Worm (Caenorhabditis elegans) whole organism, L4 larva: ENCODE measurements around the gene F27E5.3.

Experiments used
- F37D6.2 ChIP-seq: sonication (generic microtip); optimal IDR thresholded peaks from 2 replicates; lab custom pipeline; 2016; ENCODE audit warnings: mild to moderate bottlenecking, missing genetic modification characterization, missing compliant biosample characterization
- R02D3.7 ChIP-seq: fragments of 150-350 bp; sonication (generic microtip); optimal IDR thresholded peaks from 3 replicates; lab custom pipeline; 2014; ENCODE audit warnings: missing biosample characterization, missing genetic modification characterization
- T26A8.4 ChIP-seq: fragments of 200-800 bp; sonication (Bioruptor generic); IDR thresholded peaks from 2 replicates; pipeline ENCODE4 v1.3.6; 2022; ENCODE audit warnings: missing genetic modification characterization, missing compliant biosample characterization
- Y5F2A.4 ChIP-seq: fragments of 200-800 bp; sonication (Bioruptor generic); optimal IDR thresholded peaks from 2 replicates; lab custom pipeline; 2018; ENCODE audit warnings: mild to moderate bottlenecking, missing genetic modification characterization, missing compliant biosample characterization
- Y75B8A.6 ChIP-seq: fragments of 200-800 bp; sonication (Bioruptor generic); IDR thresholded peaks from 2 replicates; pipeline ENCODE4 v1.3.6; 2022; ENCODE audit warnings: missing genetic modification reagents, missing genetic modification characterization, missing compliant biosample characterization
- aha-1 ChIP-seq: fragments of 150-350 bp; peaks from one replicate; lab custom pipeline; 2014; ENCODE audit warnings: missing biosample characterization, missing genetic modification characterization
- ama-1 ChIP-seq: fragments of 150-350 bp; optimal IDR thresholded peaks from 2 replicates; lab custom pipeline; 2014; ENCODE audit warnings: inconsistent platforms, mixed read lengths
- arid-1 ChIP-seq: fragments of 200-800 bp; sonication (Bioruptor generic); conservative IDR thresholded peaks from 2 replicates; pipeline ENCODE4 v1.3.6; 2022; ENCODE audit warnings: missing genetic modification reagents, missing genetic modification characterization, missing compliant biosample characterization
- ceh-32 ChIP-seq: sonication (generic microtip); optimal IDR thresholded peaks from 2 replicates; lab custom pipeline; 2016; ENCODE audit warnings: mild to moderate bottlenecking, missing genetic modification characterization, missing compliant biosample characterization; ENCODE audit not compliant: poor library complexity
- ceh-62 ChIP-seq: sonication (generic microtip); optimal IDR thresholded peaks from 2 replicates; lab custom pipeline; 2017; ENCODE audit warnings: missing biosample characterization, missing genetic modification characterization
- ceh-82 ChIP-seq: sonication (generic microtip); optimal IDR thresholded peaks from 2 replicates; lab custom pipeline; 2017; ENCODE audit warnings: missing biosample characterization, missing genetic modification characterization
- cey-2 ChIP-seq: sonication (generic microtip); optimal IDR thresholded peaks from 3 replicates; lab custom pipeline; 2017; ENCODE audit warnings: missing genetic modification characterization, mild to moderate bottlenecking, missing compliant biosample characterization, antibody characterized with exemption, borderline replicate concordance; ENCODE audit not compliant: insufficient read depth
- daf-8 ChIP-seq: fragments of 200-800 bp; sonication (Bioruptor generic); IDR thresholded peaks from 2 replicates; pipeline ENCODE4 v1.3.6; 2022; ENCODE audit warnings: missing genetic modification characterization, missing compliant biosample characterization
- dmd-6 ChIP-seq: fragments of 200-800 bp; sonication (Bioruptor generic); IDR thresholded peaks from 2 replicates; pipeline ENCODE4 v1.3.6; 2022; ENCODE audit warnings: missing genetic modification reagents, missing genetic modification characterization, missing compliant biosample characterization
- dpl-1 ChIP-seq: fragments of 150-350 bp; optimal IDR thresholded peaks from 2 replicates; lab custom pipeline; 2014; ENCODE audit warnings: missing biosample characterization, missing genetic modification reagents, missing genetic modification characterization
- duxl-1 ChIP-seq: sonication (generic microtip); optimal IDR thresholded peaks from 2 replicates; lab custom pipeline; 2016; ENCODE audit warnings: mild to moderate bottlenecking, missing genetic modification characterization, moderate library complexity, missing compliant biosample characterization; ENCODE audit not compliant: poor library complexity
- dve-1 ChIP-seq: sonication (generic microtip); optimal IDR thresholded peaks from 2 replicates; lab custom pipeline; 2017; ENCODE audit warnings: antibody characterized with exemption, mild to moderate bottlenecking, missing genetic modification characterization, missing compliant biosample characterization; ENCODE audit not compliant: insufficient read depth
- egl-43 ChIP-seq: fragments of 200-800 bp; sonication (Bioruptor generic); IDR thresholded peaks from 2 replicates; pipeline ENCODE4 v1.3.6; 2022; ENCODE audit warnings: missing genetic modification reagents, missing genetic modification characterization, missing compliant biosample characterization
- fkh-10 ChIP-seq: fragments of 150-350 bp; optimal IDR thresholded peaks from 2 replicates; lab custom pipeline; 2014; ENCODE audit warnings: missing biosample characterization, missing genetic modification reagents, missing genetic modification characterization
- hlh-11 ChIP-seq: fragments of 200-800 bp; sonication (Bioruptor generic); optimal IDR thresholded peaks from 2 replicates; lab custom pipeline; 2018; ENCODE audit warnings: mild to moderate bottlenecking, missing genetic modification characterization, missing compliant biosample characterization
- hlh-30 ChIP-seq: sonication (generic microtip); optimal IDR thresholded peaks from 2 replicates; lab custom pipeline; 2017; ENCODE audit warnings: antibody characterized with exemption, mild to moderate bottlenecking, missing genetic modification characterization, missing compliant biosample characterization; ENCODE audit not compliant: insufficient read depth
- hmg-1.1 ChIP-seq: fragments of 200-800 bp; sonication (Bioruptor generic); IDR thresholded peaks from 2 replicates; pipeline ENCODE4 v1.3.6; 2022; ENCODE audit warnings: missing genetic modification reagents, missing genetic modification characterization, missing compliant biosample characterization
- lim-7 ChIP-seq: fragments of 200-800 bp; sonication (Bioruptor generic); IDR thresholded peaks from 2 replicates; pipeline ENCODE4 v1.3.6; 2022; ENCODE audit warnings: missing genetic modification characterization, missing compliant biosample characterization
- lin-1 ChIP-seq: fragments of 200-800 bp; sonication (Bioruptor generic); IDR thresholded peaks from 2 replicates; pipeline ENCODE4 v1.3.6; 2022; ENCODE audit warnings: missing genetic modification reagents, missing genetic modification characterization, missing compliant biosample characterization
- lin-13 ChIP-seq: fragments of 150-350 bp; optimal IDR thresholded peaks from 2 replicates; lab custom pipeline; 2014; ENCODE audit warnings: missing biosample characterization, missing genetic modification reagents, missing genetic modification characterization
- lin-38 ChIP-seq: fragments of 200-800 bp; sonication (Bioruptor generic); IDR thresholded peaks from 2 replicates; pipeline ENCODE4 v1.3.6; 2022; ENCODE audit warnings: missing genetic modification reagents, missing genetic modification characterization, missing compliant biosample characterization
- lsy-2 ChIP-seq, 2 experiments: fragments of 150-350 bp in 1 of 2; sonication (generic microtip) in 1 of 2; optimal IDR thresholded peaks; 2 replicates each; lab custom pipeline; 2014 to 2017; ENCODE audit warnings: missing biosample characterization in 2 of 2, missing genetic modification characterization in 2 of 2
- mdl-1 ChIP-seq, 2 experiments: fragments of 150-350 bp in 1 of 2; sonication (generic microtip) in 1 of 2; optimal IDR thresholded peaks; 2 replicates each; lab custom pipeline; 2014 to 2017; ENCODE audit warnings: missing biosample characterization in 2 of 2, missing genetic modification characterization in 2 of 2
- mes-2 ChIP-seq: sonication (generic microtip); optimal IDR thresholded peaks from 2 replicates; lab custom pipeline; 2016; ENCODE audit warnings: missing genotype, mild to moderate bottlenecking, missing genetic modification characterization, missing compliant biosample characterization; ENCODE audit not compliant: poor library complexity, severe bottlenecking
- nhr-10 ChIP-seq: fragments of 150-350 bp; optimal IDR thresholded peaks from 2 replicates; lab custom pipeline; 2014; ENCODE audit warnings: missing biosample characterization, missing genetic modification characterization
- nhr-237 ChIP-seq: sonication (generic microtip); optimal IDR thresholded peaks from 2 replicates; lab custom pipeline; 2017; ENCODE audit warnings: missing biosample characterization, missing genetic modification characterization
- nhr-25 ChIP-seq: sonication (generic microtip); optimal IDR thresholded peaks from 2 replicates; lab custom pipeline; 2017; ENCODE audit warnings: missing genetic modification characterization, mild to moderate bottlenecking, missing compliant biosample characterization, antibody characterized with exemption, moderate library complexity, borderline replicate concordance; ENCODE audit not compliant: insufficient read depth
- nhr-28 ChIP-seq: fragments of 150-350 bp; optimal IDR thresholded peaks from 2 replicates; lab custom pipeline; 2014; ENCODE audit warnings: missing biosample characterization, missing genetic modification characterization
- nhr-48 ChIP-seq: sonication (generic microtip); optimal IDR thresholded peaks from 2 replicates; lab custom pipeline; 2016; ENCODE audit warnings: mild to moderate bottlenecking, missing genetic modification characterization, missing compliant biosample characterization
- nhr-6 ChIP-seq: fragments of 150-350 bp; optimal IDR thresholded peaks from 2 replicates; lab custom pipeline; 2014; ENCODE audit warnings: missing biosample characterization, missing genetic modification characterization
- nhr-77 ChIP-seq: fragments of 150-350 bp; optimal IDR thresholded peaks from 2 replicates; lab custom pipeline; 2014; ENCODE audit warnings: missing biosample characterization, missing genetic modification characterization
- pqm-1 ChIP-seq: sonication (generic microtip); optimal IDR thresholded peaks from 2 replicates; lab custom pipeline; 2017; ENCODE audit warnings: missing biosample characterization, missing genetic modification characterization
- sdz-12 ChIP-seq: fragments of 200-800 bp; sonication (Bioruptor generic); optimal IDR thresholded peaks from 2 replicates; lab custom pipeline; 2018; ENCODE audit warnings: mild to moderate bottlenecking, missing genetic modification characterization, missing compliant biosample characterization
- set-16 ChIP-seq: fragments of 200-800 bp; sonication (Bioruptor generic); IDR thresholded peaks from 2 replicates; pipeline ENCODE4 v1.3.6; 2022; ENCODE audit warnings: missing genetic modification reagents, missing genetic modification characterization, missing compliant biosample characterization
- snpc-4 ChIP-seq: fragments of 150-350 bp; optimal IDR thresholded peaks from 2 replicates; lab custom pipeline; 2014; ENCODE audit warnings: missing biosample characterization, missing genetic modification characterization
- spr-1 ChIP-seq: sonication (generic microtip); optimal IDR thresholded peaks from 2 replicates; lab custom pipeline; 2016; ENCODE audit warnings: mild to moderate bottlenecking, missing genetic modification characterization, missing compliant biosample characterization
- spr-3 ChIP-seq: fragments of 200-800 bp; sonication (Bioruptor generic); optimal IDR thresholded peaks from 2 replicates; lab custom pipeline; 2018; ENCODE audit warnings: mild to moderate bottlenecking, missing genetic modification characterization, missing compliant biosample characterization
- tra-1 ChIP-seq: fragments of 200-800 bp; sonication (Bioruptor generic); IDR thresholded peaks from 2 replicates; pipeline ENCODE4 v1.3.6; 2022; ENCODE audit warnings: missing genetic modification reagents, missing genetic modification characterization, missing compliant biosample characterization
- unc-130 ChIP-seq: sonication (generic microtip); optimal IDR thresholded peaks from 2 replicates; lab custom pipeline; 2016; ENCODE audit warnings: missing genetic modification reagents, missing genetic modification characterization, missing compliant biosample characterization
- unc-62 ChIP-seq, 3 experiments: fragments of 150-350 bp in 1 of 3; sonication (generic microtip); optimal IDR thresholded peaks in 2 of 3; peaks in 1 of 3; 1 replicate in 1 of 3; 2 replicates in 2 of 3; lab custom pipeline; 2014 to 2017; ENCODE audit warnings: missing biosample characterization in 3 of 3, missing genetic modification characterization in 3 of 3, missing genetic modification reagents in 3 of 3, missing genotype in 1 of 3
- zag-1 ChIP-seq: fragments of 150-350 bp; optimal IDR thresholded peaks from 2 replicates; lab custom pipeline; 2014; ENCODE audit warnings: missing biosample characterization, missing genetic modification characterization
- zfp-3 ChIP-seq: fragments of 200-800 bp; sonication (Bioruptor generic); conservative IDR thresholded peaks from 2 replicates; pipeline ENCODE4 v1.3.6; 2022; ENCODE audit warnings: missing genetic modification reagents, missing genetic modification characterization, missing compliant biosample characterization
- ztf-7 ChIP-seq: fragments of 150-350 bp; optimal IDR thresholded peaks from 2 replicates; lab custom pipeline; 2014; ENCODE audit warnings: missing biosample characterization, missing genetic modification characterization

Gene F27E5.3

DNA sequence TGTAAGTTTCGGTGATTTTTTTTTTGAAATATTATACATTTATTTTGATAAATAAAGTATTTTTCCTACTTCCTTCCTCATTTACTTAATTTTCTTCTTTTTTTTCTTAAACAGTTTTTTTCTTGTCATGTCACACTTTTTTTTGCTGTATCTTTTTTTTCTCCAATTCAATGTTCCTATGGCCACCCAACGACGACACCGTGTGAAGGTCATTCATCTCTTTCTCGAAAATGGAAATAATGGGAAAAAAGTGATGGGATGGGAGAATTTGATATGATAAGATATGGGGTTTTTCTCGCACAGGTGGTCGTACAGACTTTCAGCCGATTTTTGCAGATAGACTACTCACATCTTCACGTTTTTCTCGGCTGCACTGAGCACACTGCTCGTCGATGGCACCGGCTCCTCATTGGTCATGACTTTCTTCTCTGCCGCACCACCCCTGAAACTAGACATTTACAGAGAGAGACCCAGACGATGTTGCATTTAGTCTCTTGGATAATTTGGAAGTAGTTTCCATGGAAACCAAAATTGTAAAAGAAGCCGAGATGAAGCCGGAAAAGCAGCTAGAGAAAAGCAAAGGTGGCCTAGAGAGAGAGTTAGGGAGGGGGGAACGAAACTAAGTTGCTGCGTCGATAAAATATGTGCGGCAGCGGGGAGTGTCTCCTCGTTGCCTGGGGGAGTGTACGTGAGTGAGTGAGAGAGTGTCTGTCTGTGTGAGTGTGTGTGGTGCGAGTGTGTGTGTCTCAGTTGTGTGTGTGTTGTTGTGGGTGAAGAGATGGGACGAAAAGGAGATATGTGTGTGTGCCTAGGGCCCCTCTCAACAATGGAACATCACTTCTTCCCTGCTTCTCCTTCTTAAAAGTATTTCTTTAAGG is 25.2 kb upstream of the F27E5.3 start, which contains the start of gene daf-19:
Gene daf-19 (minus strand): TSS at position 442 of the 878 bp plus-strand sequence.
- TF ChIP-seq set-16, result peak; percentile 51; the same call in 1 of the 2 replicates
- peak; percentile 5 for TF ChIP-seq fkh-10 (GFP tag; lab: Kevin White, UChicago)
- TF ChIP-seq tra-1 (GFP tag; lab: Robert Waterston, UW), result peak; percentile 78
- TF ChIP-seq mes-2, result peak; percentile 65
- no peak for TF ChIP-seq unc-130 (GFP tag; lab: Kevin White, UChicago)
- TF ChIP-seq pqm-1, result no peak
- TF ChIP-seq spr-3 (GFP tag; lab: Kevin White, UChicago), result no peak
- TF ChIP-seq dmd-6 (GFP tag; lab: Robert Waterston, UW), result peak; percentile 42
- TF ChIP-seq daf-8 (GFP tag; lab: Robert Waterston, UW), result no peak
- TF ChIP-seq hlh-30 (tag; lab: Kevin White, UChicago), result peak; percentile 57
- peak; percentile 56 for TF ChIP-seq nhr-28 (tag; lab: Kevin White, UChicago)
- TF ChIP-seq egl-43 (GFP tag; lab: Robert Waterston, UW), result peak; percentile 71
- TF ChIP-seq F37D6.2 (tag; lab: Kevin White, UChicago), result peak; percentile 50
- peak; percentile 32 for TF ChIP-seq dve-1 (tag; lab: Kevin White, UChicago)
- TF ChIP-seq lim-7, result no peak
- peak; percentile 14 for TF ChIP-seq lin-13 (GFP tag; lab: Kevin White, UChicago)
- peak; percentile 47 for TF ChIP-seq sdz-12
- peak; percentile 48 for TF ChIP-seq nhr-77 (tag; lab: Kevin White, UChicago)
- TF ChIP-seq ama-1 (lab: Kevin White, UChicago), result peak; percentile 71
- no peak for TF ChIP-seq zfp-3 (GFP tag; lab: Robert Waterston, UW)
- TF ChIP-seq T26A8.4 (GFP tag; lab: Robert Waterston, UW), result 0 out of 2 replicates have a peak, but pooled peaks have one; percentile 56
- peak; percentile 12 for TF ChIP-seq spr-1 (tag; lab: Kevin White, UChicago)
- peak; percentile 16 to 74 for TF ChIP-seq lsy-2 (tag; optimal IDR thresholded peaks at IDR 0.05; lab: Kevin White, UChicago)
- TF ChIP-seq lin-1 (GFP tag; lab: Robert Waterston, UW), result no peak; the same call in 1 of the 2 replicates
- TF ChIP-seq nhr-10 (tag; lab: Kevin White, UChicago), result no peak
- TF ChIP-seq Y5F2A.4 (GFP tag; lab: Kevin White, UChicago), result no peak
- TF ChIP-seq ceh-82 (tag; lab: Kevin White, UChicago), result no peak
- TF ChIP-seq cey-2, result peak; percentile 68
- TF ChIP-seq arid-1 (GFP tag; lab: Robert Waterston, UW), result no peak; the same call in 1 of the 2 replicates
- TF ChIP-seq Y75B8A.6 (GFP tag; lab: Robert Waterston, UW), result no peak
- TF ChIP-seq unc-62 (GFP tag; optimal IDR thresholded peaks at IDR 0.05 in 1 of 2; lab: Kevin White, UChicago), result peak in 1 of 2 experiments; percentile 7
- no peak for TF ChIP-seq unc-62 (tag; optimal IDR thresholded peaks at IDR 0.05; lab: Kevin White, UChicago)
- peak; percentile 6 for TF ChIP-seq duxl-1 (tag; lab: Kevin White, UChicago)
- no peak for TF ChIP-seq zag-1 (tag; lab: Kevin White, UChicago)
- no peak for TF ChIP-seq ceh-62
- no peak for TF ChIP-seq nhr-237
- TF ChIP-seq hlh-11 (tag; lab: Kevin White, UChicago), result peak; percentile 50
- no peak for TF ChIP-seq ceh-32
- peak; percentile 79 for TF ChIP-seq hmg-1.1
- TF ChIP-seq lin-38, result peak; percentile 59
- peak; percentile 32 for TF ChIP-seq nhr-6 (tag; lab: Kevin White, UChicago)
- TF ChIP-seq aha-1 (tag; lab: Kevin White, UChicago), result peak; percentile 91
- no peak for TF ChIP-seq nhr-48 (tag; lab: Kevin White, UChicago)
- peak in 1 of 2 experiments; percentile 40 for TF ChIP-seq mdl-1 (tag; optimal IDR thresholded peaks at IDR 0.05; lab: Kevin White, UChicago)
- peak; percentile 23 for TF ChIP-seq dpl-1 (GFP tag; lab: Kevin White, UChicago)
- TF ChIP-seq snpc-4, result no peak
- no peak for TF ChIP-seq R02D3.7 (tag; lab: Kevin White, UChicago)
- no peak for TF ChIP-seq nhr-25 (tag; lab: Kevin White, UChicago)
- no peak for TF ChIP-seq ztf-7
